Fruit fly (Drosophila melanogaster) whole organism, prepupa: ENCODE measurements around the gene RpL40.

Experiments
- CG11762 ChIP-seq: fragments of 200-800 bp; sonication (Bioruptor generic); optimal IDR thresholded peaks from 3 replicates; lab custom pipeline; 2016; ENCODE audit warnings: missing biosample characterization, missing genetic modification characterization; ENCODE audit not compliant: insufficient read depth
- CG16779 ChIP-seq: fragments of 200-800 bp; sonication (Bioruptor generic); optimal IDR thresholded peaks from 3 replicates; lab custom pipeline; 2017; ENCODE audit warnings: missing biosample characterization, mild to moderate bottlenecking, missing genetic modification characterization
- CG3032 ChIP-seq: fragments of 200-800 bp; optimal IDR thresholded peaks from 2 replicates; lab custom pipeline; 2019; ENCODE audit warnings: missing biosample characterization, mild to moderate bottlenecking, missing genetic modification characterization, moderate library complexity
- CG9139 ChIP-seq: fragments of 200-800 bp; sonication (Bioruptor generic); optimal IDR thresholded peaks from 3 replicates; lab custom pipeline; 2017; ENCODE audit warnings: missing biosample characterization, mild to moderate bottlenecking, missing genetic modification characterization
- Sox14 ChIP-seq: fragments of 200-800 bp; sonication (Bioruptor generic); optimal IDR thresholded peaks from 3 replicates; lab custom pipeline; 2016; ENCODE audit warnings: missing biosample characterization, missing genetic modification characterization

dm6 chr2L:4187631-4188173 lies 39.8 kb upstream of the RpL40 start, which contains the start of the genes Tbcc and lectin-24Db:
- TF ChIP-seq CG3032 (tag; lab: Kevin White, UChicago) (no peak), CG11762 (GFP tag; lab: Kevin White, UChicago) (no peak), CG9139 (no peak), Sox14 (peak; percentile 52), CG16779 (tag; lab: Kevin White, UChicago) (no peak)
